Worm (Caenorhabditis elegans): Measurements from ENCODE around the gene maph-9.

The maph-9 gene

ce11 chrIV:7188528-7189422, 32.3 kb downstream of the maph-9 start, which contains the start of gene srlf-7:
Gene srlf-7, plus strand, starts transcription at chrIV:7189287.
- TF ChIP-seq pha-4 (tag; optimal IDR thresholded peaks at IDR 0.05) = peak; percentile 80
- peak; percentile 11 for TF ChIP-seq lin-54 (GFP tag; optimal IDR thresholded peaks at IDR 0.05)
- TF ChIP-seq Y95B8A.8 (GFP tag; IDR thresholded peaks at IDR 0.05) = no peak
- TF ChIP-seq lin-40 (tag; optimal IDR thresholded peaks at IDR 0.05) = peak; percentile 63
- no peak for TF ChIP-seq snpc-3.4 (tag; optimal IDR thresholded peaks at IDR 0.05)
- TF ChIP-seq atf-7 (tag; optimal IDR thresholded peaks at IDR 0.05) = peak; percentile 66
- TF ChIP-seq cebp-2 (GFP tag; IDR thresholded peaks at IDR 0.05) = no peak
- 0 out of 2 replicates have a peak, but pooled peaks have one; percentile 22 for TF ChIP-seq egl-44 (GFP tag; IDR thresholded peaks at IDR 0.05)
- no peak for TF ChIP-seq ccch-3 (GFP tag; optimal IDR thresholded peaks at IDR 0.05)
- no peak for TF ChIP-seq nfya-2 (GFP tag; IDR thresholded peaks at IDR 0.05)
- no peak for TF ChIP-seq snpc-4 (GFP tag; optimal IDR thresholded peaks at IDR 0.05)
- peak in 2 of 4 experiments; percentile 4 to 8 for TF ChIP-seq snpc-4 (tag; optimal IDR thresholded peaks at IDR 0.05)
- no peak for TF ChIP-seq madf-6 (GFP tag; IDR thresholded peaks at IDR 0.05)
- no peak for TF ChIP-seq F57A8.1 (GFP tag; optimal IDR thresholded peaks at IDR 0.05)
- TF ChIP-seq C17E4.6 (GFP tag; IDR thresholded peaks at IDR 0.05) = no peak
- TF ChIP-seq lsl-1 (GFP tag; optimal IDR thresholded peaks at IDR 0.05) = no peak
- peak; percentile 13 for TF ChIP-seq madf-10 (tag; optimal IDR thresholded peaks at IDR 0.05)
- no peak for TF ChIP-seq K11D2.4 (GFP tag; IDR thresholded peaks at IDR 0.05)
- no peak for TF ChIP-seq Y53F4B.3 (GFP tag; IDR thresholded peaks at IDR 0.05)
- TF ChIP-seq nhr-120 (GFP tag; IDR thresholded peaks at IDR 0.05) = no peak
- no peak for TF ChIP-seq Y79H2A.3 (GFP tag; conservative IDR thresholded peaks at IDR 0.05)
- peak; percentile 51 for TF ChIP-seq attf-5 (GFP tag; optimal IDR thresholded peaks at IDR 0.05)
- peak; percentile 7 for TF ChIP-seq ZK185.1 (tag; optimal IDR thresholded peaks at IDR 0.05; ENCODE audit: poor library complexity, severe bottlenecking)
- TF ChIP-seq hlh-12 (tag; optimal IDR thresholded peaks at IDR 0.05) = no peak
- TF ChIP-seq unc-62 (GFP tag; optimal IDR thresholded peaks at IDR 0.05) = peak; percentile 81
- TF ChIP-seq tbp1 (GFP tag; optimal IDR thresholded peaks at IDR 0.05) = peak; percentile 53
- TF ChIP-seq dox-1 (GFP tag; IDR thresholded peaks at IDR 0.05) = peak; percentile 54; the same call in 1 of the 2 replicates
- TF ChIP-seq ets-4 (GFP tag; optimal IDR thresholded peaks at IDR 0.05) = peak; percentile 70
- peak; percentile 54 for TF ChIP-seq ztf-22 (GFP tag; optimal IDR thresholded peaks at IDR 0.05)
- TF ChIP-seq chd-7 (tag; optimal IDR thresholded peaks at IDR 0.05) = no peak
- TF ChIP-seq nfyb-1 (GFP tag; IDR thresholded peaks at IDR 0.05) = no peak
- TF ChIP-seq ztf-26 (tag; optimal IDR thresholded peaks at IDR 0.05) = peak; percentile 31
- TF ChIP-seq ztf-25 (GFP tag; IDR thresholded peaks at IDR 0.05) = no peak
- peak; percentile 96 for TF ChIP-seq nhr-80 (tag; optimal IDR thresholded peaks at IDR 0.05)
- no peak for TF ChIP-seq mxl-1 (tag; optimal IDR thresholded peaks at IDR 0.05)
- peak; percentile 27 to 65 for TF ChIP-seq let-607 (tag; optimal IDR thresholded peaks at IDR 0.05)
- TF ChIP-seq hmg-1.2 (GFP tag; IDR thresholded peaks at IDR 0.05) = peak; percentile 42; the same call in 1 of the 2 replicates
- TF ChIP-seq xnd-1 (tag; optimal IDR thresholded peaks at IDR 0.05) = no peak

ce11 chrIV:7190409-7190808, 34.0 kb downstream of the maph-9 start:
- TF ChIP-seq F33H1.4 (GFP tag; IDR thresholded peaks at IDR 0.05) (no peak), F57C9.4 (tag; optimal IDR thresholded peaks at IDR 0.05) (no peak), T26A5.8 (tag; optimal IDR thresholded peaks at IDR 0.05) (no peak), ceh-58 (GFP tag; IDR thresholded peaks at IDR 0.05) (no peak), nhr-80 (tag; optimal IDR thresholded peaks at IDR 0.05) (peak; percentile 76), ztf-26 (tag; optimal IDR thresholded peaks at IDR 0.05) (peak; percentile 34), ZK185.1 (tag; optimal IDR thresholded peaks at IDR 0.05; ENCODE audit: poor library complexity, severe bottlenecking) (peak; percentile 1), atf-7 (tag; optimal IDR thresholded peaks at IDR 0.05) (peak; percentile 57)

Data from whole organism, young adult.